Worm (Caenorhabditis elegans): ENCODE data around the gene usp-33.

ce11 chrX:15585144-15585543 is 6.0 kb upstream of the usp-33 start:
- no peak for TF ChIP-seq flt-1 (GFP tag; IDR thresholded peaks at IDR 0.05)
- no peak for TF ChIP-seq ama-1 (optimal IDR thresholded peaks at IDR 0.05)
- TF ChIP-seq hmg-4 (GFP tag; optimal IDR thresholded peaks at IDR 0.05) = no peak

Data from whole organism, early embryonic.